Fruit fly (Drosophila melanogaster) whole organism, embryonic: Measurements from ENCODE around the gene CrebB.

Experiments used
- Ada2b ChIP-seq: fragments of 200-800 bp; sonication (Bioruptor generic); IDR thresholded peaks from 2 replicates; pipeline ENCODE4 v1.3.6; 2022; ENCODE audit warnings: missing biosample characterization, missing genetic modification characterization
- BEAF-32 ChIP-seq: fragments of 200-800 bp; sonication (Bioruptor generic); optimal IDR thresholded peaks from 3 replicates; lab custom pipeline; 2017; ENCODE audit warnings: missing biosample characterization, missing genetic modification characterization, mild to moderate bottlenecking, moderate library complexity, missing genetic modification reagents
- Bdp1 ChIP-seq: fragments of 200-800 bp; sonication (Bioruptor generic); optimal IDR thresholded peaks from 3 replicates; lab custom pipeline; 2016; ENCODE audit warnings: missing biosample characterization, missing genetic modification characterization
- Bgb ChIP-seq: fragments of 200-800 bp; sonication (Bioruptor generic); IDR thresholded peaks from 2 replicates; pipeline ENCODE4 v1.3.6; 2022; ENCODE audit warnings: missing biosample characterization, missing genetic modification characterization; ENCODE audit not compliant: partially characterized antibody
- CG10543 ChIP-seq: fragments of 200-800 bp; sonication (Bioruptor generic); optimal IDR thresholded peaks from 3 replicates; lab custom pipeline; 2017; ENCODE audit warnings: missing biosample characterization, mild to moderate bottlenecking, missing genetic modification characterization, moderate library complexity
- CG10654 ChIP-seq: fragments of 200-800 bp; sonication (Bioruptor generic); optimal IDR thresholded peaks from 2 replicates; lab custom pipeline; 2016; ENCODE audit warnings: missing biosample characterization, missing genetic modification characterization
- CG12769 ChIP-seq: fragments of 200-800 bp; sonication (Bioruptor generic); optimal IDR thresholded peaks from 2 replicates; lab custom pipeline; 2019; ENCODE audit warnings: missing biosample characterization, mild to moderate bottlenecking, missing genetic modification characterization, moderate library complexity
- CG13296 ChIP-seq: fragments of 200-800 bp; sonication (Bioruptor generic); optimal IDR thresholded peaks from 3 replicates; lab custom pipeline; 2018; ENCODE audit warnings: missing biosample characterization, mild to moderate bottlenecking, missing genetic modification characterization
- CG14014 ChIP-seq: fragments of 200-800 bp; sonication (Bioruptor generic); IDR thresholded peaks from 2 replicates; pipeline ENCODE4 v1.3.6; 2022; ENCODE audit warnings: missing biosample characterization, missing genetic modification characterization
- CG17361 ChIP-seq: fragments of 200-800 bp; sonication (Bioruptor generic); IDR thresholded peaks from 3 replicates; pipeline ENCODE4 v1.3.6; 2022; ENCODE audit warnings: missing biosample characterization, missing genetic modification characterization
- CG17385 ChIP-seq: fragments of 200-800 bp; sonication (Bioruptor generic); optimal IDR thresholded peaks from 3 replicates; lab custom pipeline; 2018; ENCODE audit warnings: missing biosample characterization, mild to moderate bottlenecking, missing genetic modification characterization
- CG2199 ChIP-seq: fragments of 200-800 bp; sonication (Bioruptor generic); IDR thresholded peaks from 3 replicates; pipeline ENCODE4 v1.3.6; 2022; ENCODE audit warnings: missing biosample characterization, missing genetic modification characterization
- CG32767 ChIP-seq: fragments of 200-800 bp; sonication (Bioruptor generic); IDR thresholded peaks from 2 replicates; pipeline ENCODE4 v1.3.6; 2022; ENCODE audit warnings: missing biosample characterization, missing genetic modification characterization
- CG3995 ChIP-seq: fragments of 200-800 bp; sonication (Bioruptor generic); optimal IDR thresholded peaks from 3 replicates; lab custom pipeline; 2016; ENCODE audit warnings: missing biosample characterization, missing genetic modification characterization
- CG6175 ChIP-seq: fragments of 200-800 bp; sonication (Bioruptor generic); IDR thresholded peaks from 3 replicates; pipeline ENCODE4 v1.3.6; 2022; ENCODE audit warnings: missing biosample characterization, missing genetic modification characterization
- CG7357 ChIP-seq: fragments of 200-800 bp; sonication (Bioruptor generic); IDR thresholded peaks from 3 replicates; pipeline ENCODE4 v1.3.6; 2022; ENCODE audit warnings: missing biosample characterization, missing genetic modification characterization
- CG7745 ChIP-seq: fragments of 200-800 bp; sonication (Bioruptor generic); optimal IDR thresholded peaks from 2 replicates; lab custom pipeline; 2018; ENCODE audit warnings: missing biosample characterization, mild to moderate bottlenecking, missing genetic modification characterization, moderate library complexity
- CG7839 ChIP-seq: fragments of 200-800 bp; sonication (Bioruptor generic); optimal IDR thresholded peaks from 3 replicates; lab custom pipeline; 2018; ENCODE audit warnings: missing biosample characterization, mild to moderate bottlenecking, missing genetic modification characterization, moderate library complexity
- CG9876 ChIP-seq: fragments of 200-800 bp; sonication (Bioruptor generic); optimal IDR thresholded peaks from 2 replicates; lab custom pipeline; 2016; ENCODE audit warnings: missing biosample characterization, missing genetic modification characterization
- E2f2 ChIP-seq: fragments of 200-800 bp; sonication (Bioruptor generic); IDR thresholded peaks from 2 replicates; pipeline ENCODE4 v1.3.6; 2022; ENCODE audit warnings: missing biosample characterization, missing genetic modification characterization
- ERR ChIP-seq: fragments of 200-800 bp; sonication (Bioruptor generic); optimal IDR thresholded peaks from 2 replicates; lab custom pipeline; 2016; ENCODE audit warnings: missing biosample characterization, missing genetic modification characterization
- HLHmδ ChIP-seq: fragments of 200-800 bp; sonication (Bioruptor generic); optimal IDR thresholded peaks from 2 replicates; lab custom pipeline; 2018; ENCODE audit warnings: missing biosample characterization, mild to moderate bottlenecking, missing genetic modification characterization, moderate library complexity
- Hey ChIP-seq: fragments of 200-800 bp; sonication (Bioruptor generic); optimal IDR thresholded peaks from 3 replicates; lab custom pipeline; 2018; ENCODE audit warnings: missing biosample characterization, mild to moderate bottlenecking, missing genetic modification characterization
- Hr39 ChIP-seq: fragments of >200 bp; optimal IDR thresholded peaks from 2 replicates; lab custom pipeline; 2017
- Hr78 ChIP-seq, 2 experiments: fragments of 200-800 bp in 1 of 2; fragments of >200 bp in 1 of 2; sonication (Bioruptor generic) in 1 of 2; optimal IDR thresholded peaks; 2 replicates each; lab custom pipeline; 2017 to 2019; ENCODE audit warnings: missing biosample characterization in 2 of 2, missing genetic modification characterization in 2 of 2, mild to moderate bottlenecking in 1 of 2, moderate library complexity in 1 of 2
- Kr ChIP-seq: fragments of 200-800 bp; sonication (Bioruptor generic); optimal IDR thresholded peaks from 2 replicates; lab custom pipeline; 2017; ENCODE audit warnings: missing biosample characterization, mild to moderate bottlenecking, missing genetic modification characterization
- Lpt ChIP-seq: fragments of >200 bp; optimal IDR thresholded peaks from 2 replicates; lab custom pipeline; 2018; ENCODE audit warnings: missing biosample characterization, missing genetic modification characterization
- Med ChIP-seq: fragments of 200-800 bp; sonication (Bioruptor generic); peaks from one replicate; lab custom pipeline; 2016; ENCODE audit warnings: missing biosample characterization, missing genetic modification characterization, mild to moderate bottlenecking, inconsistent platforms, moderate library complexity
- Nf-YB ChIP-seq: fragments of 200-800 bp; sonication (Bioruptor generic); optimal IDR thresholded peaks from 3 replicates; lab custom pipeline; 2019; ENCODE audit warnings: missing biosample characterization, mild to moderate bottlenecking, missing genetic modification characterization, moderate library complexity
- Trl ChIP-seq, 3 experiments: fragments of >200 bp in 2 of 3; fragments of 200-800 bp in 1 of 3; sonication (Bioruptor generic) in 1 of 3; optimal IDR thresholded peaks; 2 replicates in 1 of 3; 3 replicates in 2 of 3; lab custom pipeline; 2016 to 2017; ENCODE audit warnings: missing biosample characterization in 1 of 3, missing genetic modification characterization in 1 of 3
- Xbp1 ChIP-seq: fragments of 200-800 bp; sonication (Bioruptor generic); optimal IDR thresholded peaks from 3 replicates; lab custom pipeline; 2016; ENCODE audit warnings: missing biosample characterization, mild to moderate bottlenecking, missing genetic modification characterization
- ara ChIP-seq: fragments of 200-800 bp; sonication (Bioruptor generic); IDR thresholded peaks from 2 replicates; pipeline ENCODE4 v1.3.6; 2022; ENCODE audit warnings: missing biosample characterization, missing genetic modification characterization
- ci ChIP-seq: fragments of 200-800 bp; sonication (Bioruptor generic); IDR thresholded peaks from 3 replicates; pipeline ENCODE4 v1.3.6; 2022; ENCODE audit warnings: missing biosample characterization, missing genetic modification characterization
- dpn ChIP-seq, 2 experiments: fragments of 200-800 bp; sonication (Bioruptor generic); optimal IDR thresholded peaks; 3 replicates each; lab custom pipeline; 2016; ENCODE audit warnings: missing biosample characterization in 2 of 2, missing genetic modification characterization in 2 of 2
- fd102C ChIP-seq: fragments of 200-800 bp; sonication (Bioruptor generic); optimal IDR thresholded peaks from 2 replicates; lab custom pipeline; 2018; ENCODE audit warnings: missing biosample characterization, mild to moderate bottlenecking, missing genetic modification characterization, moderate library complexity
- gsb-n ChIP-seq: fragments of 200-800 bp; sonication (Bioruptor generic); optimal IDR thresholded peaks from 3 replicates; lab custom pipeline; 2018; ENCODE audit warnings: missing biosample characterization, mild to moderate bottlenecking, missing genetic modification characterization
- knrl ChIP-seq: fragments of 200-800 bp; sonication (Bioruptor generic); IDR thresholded peaks from 3 replicates; pipeline ENCODE4 v1.3.6; 2022; ENCODE audit warnings: missing biosample characterization, missing genetic modification characterization; ENCODE audit not compliant: partially characterized antibody
- mam ChIP-seq: fragments of 200-800 bp; sonication (Bioruptor generic); optimal IDR thresholded peaks from 3 replicates; lab custom pipeline; 2016; ENCODE audit warnings: missing biosample characterization, missing genetic modification characterization
- odd ChIP-seq: fragments of 200-800 bp; sonication (Bioruptor generic); optimal IDR thresholded peaks from 2 replicates; lab custom pipeline; 2017; ENCODE audit warnings: missing biosample characterization, mild to moderate bottlenecking, missing genetic modification characterization
- otp ChIP-seq: fragments of 200-800 bp; sonication (Bioruptor generic); IDR thresholded peaks from 3 replicates; pipeline ENCODE4, ENCODE4 v1.3.6; 2022; ENCODE audit warnings: missing biosample characterization, missing genetic modification characterization
- ranshi ChIP-seq: fragments of 200-800 bp; sonication (Bioruptor generic); IDR thresholded peaks from 2 replicates; pipeline ENCODE4 v1.3.6; 2022; ENCODE audit warnings: missing biosample characterization, missing genetic modification characterization
- sc ChIP-seq, 3 experiments: fragments of >200 bp in 2 of 3; fragments of 200-800 bp in 1 of 3; sonication (Bioruptor generic) in 1 of 3; optimal IDR thresholded peaks; 2 replicates in 2 of 3; 3 replicates in 1 of 3; lab custom pipeline; 2017; ENCODE audit warnings: mild to moderate bottlenecking in 1 of 3, missing biosample characterization in 1 of 3, missing genetic modification characterization in 1 of 3, missing genetic modification reagents in 1 of 3
- shn ChIP-seq: fragments of 200-800 bp; sonication (Bioruptor generic); optimal IDR thresholded peaks from 3 replicates; lab custom pipeline; 2016; ENCODE audit warnings: missing biosample characterization, missing genetic modification characterization
- so ChIP-seq: fragments of 200-800 bp; sonication (Bioruptor generic); IDR thresholded peaks from 3 replicates; pipeline ENCODE4 v1.3.6; 2022; ENCODE audit warnings: missing biosample characterization, missing genetic modification characterization
- z ChIP-seq: fragments of 200-800 bp; sonication (Bioruptor generic); IDR thresholded peaks from 3 replicates; pipeline ENCODE4 v1.3.6; 2022; ENCODE audit warnings: missing biosample characterization, missing genetic modification characterization
- zen ChIP-seq: fragments of 200-800 bp; sonication (Bioruptor generic); optimal IDR thresholded peaks from 3 replicates; lab custom pipeline; 2018; ENCODE audit warnings: missing biosample characterization, mild to moderate bottlenecking, missing genetic modification characterization, moderate library complexity

Gene CrebB

dm6 chrX:18319912-18320520 lies 46.1 kb upstream of the CrebB start (continued):
- TF ChIP-seq CG7357 (GFP tag; lab: Robert Waterston, UW): no peak

dm6 chrX:18320825-18321224 lies 45.3 kb upstream of the CrebB start, which contains the start of gene CG6023:
TSS of gene CG6023 (minus strand) at chrX:18321193.
- TF ChIP-seq z (GFP tag; lab: Robert Waterston, UW): no peak
- TF ChIP-seq zen (tag; lab: Kevin White, UChicago): peak; percentile 50
- TF ChIP-seq odd (GFP tag; lab: Kevin White, UChicago): no peak
- TF ChIP-seq CG17361: no peak
- TF ChIP-seq gsb-n (tag; lab: Kevin White, UChicago): no peak
- TF ChIP-seq CG3995: peak; percentile 80
- TF ChIP-seq CG12769 (tag; lab: Kevin White, UChicago): peak; percentile 31
- no peak for TF ChIP-seq CG17385 (GFP tag; lab: Kevin White, UChicago)
- 0 out of 3 replicates have a peak, but pooled peaks have one; percentile 40 for TF ChIP-seq CG2199 (GFP tag; lab: Robert Waterston, UW)
- TF ChIP-seq HLHmδ (GFP tag; lab: Kevin White, UChicago): no peak
- TF ChIP-seq CG7745 (tag; lab: Kevin White, UChicago): no peak
- peak; percentile 10 to 22 for TF ChIP-seq Trl (optimal IDR thresholded peaks at IDR 0.05; lab: Kevin White, UChicago)
- no peak for TF ChIP-seq Trl (GFP tag; optimal IDR thresholded peaks at IDR 0.05; lab: Kevin White, UChicago)
- peak in 1 of 2 experiments; percentile 61 for TF ChIP-seq Hr78 (GFP tag; optimal IDR thresholded peaks at IDR 0.05; lab: Kevin White, UChicago)
- TF ChIP-seq Nf-YB (GFP tag; lab: Kevin White, UChicago): no peak
- TF ChIP-seq CG10543 (GFP tag; lab: Kevin White, UChicago): peak; percentile 51
- TF ChIP-seq knrl (GFP tag; lab: Robert Waterston, UW): no peak
- peak; percentile 96 for TF ChIP-seq Hey (tag; lab: Kevin White, UChicago)
- no peak for TF ChIP-seq ERR
- no peak for TF ChIP-seq ara (GFP tag; lab: Robert Waterston, UW)
- no peak for TF ChIP-seq mam (GFP tag; lab: Kevin White, UChicago)
- TF ChIP-seq Med (GFP tag; lab: Kevin White, UChicago): peak; percentile 49
- TF ChIP-seq CG9876 (GFP tag; lab: Kevin White, UChicago): no peak
- no peak for TF ChIP-seq Bdp1 (GFP tag; lab: Kevin White, UChicago)
- TF ChIP-seq, all 482 proteins: peak for 9

- TF ChIP-seq BEAF-32 (GFP tag; lab: Kevin White, UChicago): no peak
- TF ChIP-seq Xbp1 (GFP tag; lab: Kevin White, UChicago): peak; percentile 9
- no peak for TF ChIP-seq Lpt (GFP tag; lab: Kevin White, UChicago)
- no peak for TF ChIP-seq so
- TF ChIP-seq Bgb (GFP tag; lab: Robert Waterston, UW): 0 out of 2 replicates have a peak, but pooled peaks have one; percentile 24
- TF ChIP-seq shn (GFP tag; lab: Kevin White, UChicago): no peak
- TF ChIP-seq ci (GFP tag; lab: Robert Waterston, UW): no peak
- TF ChIP-seq CG32767 (GFP tag; lab: Robert Waterston, UW): no peak
- no peak for TF ChIP-seq otp
- TF ChIP-seq odd (GFP tag; lab: Kevin White, UChicago): no peak
- no peak for TF ChIP-seq sc (optimal IDR thresholded peaks at IDR 0.05; lab: Kevin White, UChicago)
- no peak for TF ChIP-seq sc (GFP tag; optimal IDR thresholded peaks at IDR 0.05; lab: Kevin White, UChicago)
- no peak for TF ChIP-seq Kr (GFP tag; lab: Kevin White, UChicago)
- TF ChIP-seq Hr39: no peak
- peak in 1 of 2 experiments; percentile 16 for TF ChIP-seq dpn (GFP tag; optimal IDR thresholded peaks at IDR 0.05; lab: Kevin White, UChicago)
- no peak for TF ChIP-seq CG10654
- 0 out of 2 replicates have a peak, but pooled peaks have one; percentile 15 for TF ChIP-seq Ada2b (GFP tag; lab: Robert Waterston, UW)
- TF ChIP-seq fd102C (GFP tag; lab: Kevin White, UChicago): no peak
- no peak for TF ChIP-seq CG13296 (GFP tag; lab: Kevin White, UChicago)
- TF ChIP-seq Hr78 (GFP tag; optimal IDR thresholded peaks at IDR 0.05; lab: Kevin White, UChicago): peak in 1 of 2 experiments; percentile 56
- TF ChIP-seq E2f2 (GFP tag; lab: Robert Waterston, UW): 0 out of 2 replicates have a peak, but pooled peaks have one; percentile 4
- TF ChIP-seq ranshi: no peak
- TF ChIP-seq CG6175 (GFP tag; lab: Robert Waterston, UW): no peak
- TF ChIP-seq CG7839: no peak
- 0 out of 2 replicates have a peak, but pooled peaks have one; percentile 7 for TF ChIP-seq CG14014 (GFP tag; lab: Robert Waterston, UW)
Measured at dm6 chrX:18321358-18321757, 44.8 kb upstream of the CrebB start.
